Worm (Caenorhabditis elegans): ENCODE data around the gene Y56A3A.33.
"Not testable (repeated sequence)": the region's sequence is repeated elsewhere in the genome, so short reads cannot be mapped to it uniquely, and the experiment has no call there.

Y56A3A.33 gene

ce11 chrIII:11974414-11974813, 28.3 kb downstream of the Y56A3A.33 start, which contains the start of gene Y56A3A.31:
Gene Y56A3A.31, plus strand, starts transcription at chrIII:11974477.
- TF ChIP-seq zip-11 (GFP tag; IDR thresholded peaks at IDR 0.05), result no peak
- no peak for TF ChIP-seq ztf-7 (tag; optimal IDR thresholded peaks at IDR 0.05)
- peak; percentile 14 for TF ChIP-seq hlh-30 (tag; optimal IDR thresholded peaks at IDR 0.05; ENCODE audit: insufficient read depth)
- TF ChIP-seq dpl-1 (GFP tag; optimal IDR thresholded peaks at IDR 0.05), result peak; percentile 74
- peak; percentile 65 for TF ChIP-seq mes-2 (tag; optimal IDR thresholded peaks at IDR 0.05; ENCODE audit: poor library complexity, severe bottlenecking)

- TF ChIP-seq Y5F2A.4 (GFP tag; optimal IDR thresholded peaks at IDR 0.05) (no peak), mdt-29 (GFP tag; IDR thresholded peaks at IDR 0.05) (no peak), tra-1 (GFP tag; IDR thresholded peaks at IDR 0.05) (no peak), lin-39 (tag; optimal IDR thresholded peaks at IDR 0.05) (no peak), madf-5 (GFP tag; IDR thresholded peaks at IDR 0.05) (no peak), mxl-2 (GFP tag; conservative IDR thresholded peaks at IDR 0.05) (no peak), spr-1 (tag; optimal IDR thresholded peaks at IDR 0.05) (no peak), F26F4.8 (GFP tag; conservative IDR thresholded peaks at IDR 0.05) (no peak)
Measured at ce11 chrIII:11973996-11974395, 28.8 kb downstream of the Y56A3A.33 start, which contains the start of gene ung-1. Gene ung-1, minus strand, starts transcription at chrIII:11974096.

- no peak for TF ChIP-seq gei-8 (GFP tag; optimal IDR thresholded peaks at IDR 0.05)
- peak in 1 of 2 experiments; percentile 33 for TF ChIP-seq unc-62 (GFP tag; optimal IDR thresholded peaks at IDR 0.05 in 1 of 2)
- no peak for TF ChIP-seq unc-62 (tag; optimal IDR thresholded peaks at IDR 0.05)
Measured at ce11 chrIII:11971342-11971741, 31.4 kb downstream of the Y56A3A.33 start, which contains the start of gene Y56A3A.28. Gene Y56A3A.28, minus strand, starts transcription at chrIII:11971374.

DNA sequence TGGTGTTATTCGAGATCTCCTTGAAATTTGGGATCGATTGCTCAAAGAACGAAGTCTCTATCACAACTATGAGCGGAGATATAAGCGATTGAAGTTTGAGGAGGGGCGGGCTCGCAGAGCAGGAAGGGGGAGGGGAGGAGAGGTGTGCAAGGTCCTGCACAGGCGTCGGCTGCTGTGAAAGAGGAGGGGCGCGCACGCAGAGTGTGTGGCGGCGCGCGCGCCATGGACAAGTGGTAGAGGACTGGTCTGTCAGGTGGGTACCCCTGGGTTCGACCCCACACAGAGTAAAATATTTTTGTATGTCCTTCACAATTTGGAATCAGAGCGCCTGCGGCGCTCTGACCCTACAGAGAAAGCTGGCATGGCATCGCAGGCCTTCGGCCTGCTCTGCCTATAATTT, 35.7 kb downstream of the Y56A3A.33 start:
- TF ChIP-seq vab-7 (GFP tag; IDR thresholded peaks at IDR 0.05) (0 out of 2 replicates have a peak, but pooled peaks have one; percentile 20), snpc-1.2 (GFP tag; IDR thresholded peaks at IDR 0.05) (peak; percentile 61; the same call in 1 of the 2 replicates), ceh-44 (GFP tag; IDR thresholded peaks at IDR 0.05) (0 out of 2 replicates have a peak, but pooled peaks have one; percentile 52), madf-9 (GFP tag; conservative IDR thresholded peaks at IDR 0.05) (peak; percentile 35; the same call in 1 of the 2 replicates), dmd-6 (GFP tag; IDR thresholded peaks at IDR 0.05) (peak; percentile 10; the same call in 1 of the 2 replicates), egl-43 (GFP tag; IDR thresholded peaks at IDR 0.05) (0 out of 2 replicates have a peak, but pooled peaks have one; percentile 12), lin-38 (GFP tag; IDR thresholded peaks at IDR 0.05) (peak; percentile 66), arid-1 (GFP tag; conservative IDR thresholded peaks at IDR 0.05) (0 out of 2 replicates have a peak, but pooled peaks have one; percentile 30), pha-4 (GFP tag; IDR thresholded peaks at IDR 0.05) (peak; percentile 9; the same call in 1 of the 2 replicates), set-16 (GFP tag; IDR thresholded peaks at IDR 0.05) (peak; percentile 97), hmg-1.1 (GFP tag; IDR thresholded peaks at IDR 0.05) (peak; percentile 59)
- TF ChIP-seq pha-4 (tag; optimal IDR thresholded peaks at IDR 0.05), result not testable (repeated sequence)

DNA sequence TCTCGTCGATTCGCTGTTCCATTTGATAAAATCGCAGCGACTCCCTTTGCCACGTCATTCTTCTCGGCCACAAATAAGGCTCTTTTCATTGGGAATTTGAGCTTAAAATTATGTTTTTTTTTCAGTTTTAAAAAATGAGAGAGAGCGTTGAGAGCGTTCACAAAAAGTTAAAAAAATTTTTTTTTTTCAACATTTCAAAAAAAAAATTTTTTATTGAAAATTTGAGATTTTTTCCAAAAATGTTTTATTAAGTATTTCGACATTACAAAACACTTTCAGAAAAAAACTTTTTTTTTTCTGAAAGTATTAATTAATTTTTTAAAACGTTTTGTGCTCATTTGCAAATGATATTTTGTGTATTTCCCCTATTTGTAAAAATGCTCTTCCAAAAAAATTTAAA, 42.7 kb downstream of the Y56A3A.33 start, which contains the start of gene top-3:
Gene top-3 (minus strand): TSS at position 101 of the 400 bp plus-strand sequence.
- no peak for TF ChIP-seq lin-39 (tag; optimal IDR thresholded peaks at IDR 0.05)

ce11 chrIII:11954150-11954549, 48.6 kb downstream of the Y56A3A.33 start:
- TF ChIP-seq ceh-32 (tag; optimal IDR thresholded peaks at IDR 0.05; ENCODE audit: poor library complexity) (no peak), daf-19 (GFP tag; conservative IDR thresholded peaks at IDR 0.05) (no peak), nhr-48 (tag; optimal IDR thresholded peaks at IDR 0.05) (no peak), nhr-41 (GFP tag; IDR thresholded peaks at IDR 0.05) (no peak), lsy-2 (tag; optimal IDR thresholded peaks at IDR 0.05) (no peak), ztf-11 (tag; optimal IDR thresholded peaks at IDR 0.05) (no peak), snpc-1.2 (GFP tag; IDR thresholded peaks at IDR 0.05) (no peak)
